Worm (Caenorhabditis elegans): ENCODE results near the gene paqr-1.

The paqr-1 gene

DNA sequence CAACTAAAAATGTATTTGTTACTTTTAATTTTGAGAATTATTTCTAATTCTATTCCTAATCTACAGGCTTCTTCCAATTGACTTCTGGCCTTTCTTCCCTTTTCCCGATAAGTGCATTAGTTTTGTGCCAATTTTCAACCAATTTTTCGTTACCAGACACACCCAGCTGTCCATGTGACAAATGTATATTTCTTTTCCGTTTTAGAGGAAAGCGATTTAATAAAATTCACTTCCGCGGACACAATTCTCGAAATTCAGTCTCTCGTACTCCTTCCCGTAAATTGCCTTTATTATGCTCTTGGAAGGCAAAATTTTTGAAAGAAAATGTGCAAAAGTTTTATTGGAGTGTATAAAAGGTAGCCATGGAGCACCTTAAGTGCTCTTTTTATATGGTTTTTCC is 12.3 kb downstream of the paqr-1 start:
- no peak for TF ChIP-seq tra-4 (tag; optimal IDR thresholded peaks at IDR 0.05)
- no peak for TF ChIP-seq ceh-36 (tag; optimal IDR thresholded peaks at IDR 0.05)
- TF ChIP-seq ama-1 (optimal IDR thresholded peaks at IDR 0.05) = no peak
- no peak for TF ChIP-seq tbx-37 (GFP tag; conservative IDR thresholded peaks at IDR 0.05)
- no peak for TF ChIP-seq F13C5.2 (tag; optimal IDR thresholded peaks at IDR 0.05)
- no peak for TF ChIP-seq scrt-1 (GFP tag; IDR thresholded peaks at IDR 0.05)
- no peak for TF ChIP-seq hmbx-1 (tag; optimal IDR thresholded peaks at IDR 0.05)
- TF ChIP-seq sea-1 (GFP tag; conservative IDR thresholded peaks at IDR 0.05) = no peak

DNA sequence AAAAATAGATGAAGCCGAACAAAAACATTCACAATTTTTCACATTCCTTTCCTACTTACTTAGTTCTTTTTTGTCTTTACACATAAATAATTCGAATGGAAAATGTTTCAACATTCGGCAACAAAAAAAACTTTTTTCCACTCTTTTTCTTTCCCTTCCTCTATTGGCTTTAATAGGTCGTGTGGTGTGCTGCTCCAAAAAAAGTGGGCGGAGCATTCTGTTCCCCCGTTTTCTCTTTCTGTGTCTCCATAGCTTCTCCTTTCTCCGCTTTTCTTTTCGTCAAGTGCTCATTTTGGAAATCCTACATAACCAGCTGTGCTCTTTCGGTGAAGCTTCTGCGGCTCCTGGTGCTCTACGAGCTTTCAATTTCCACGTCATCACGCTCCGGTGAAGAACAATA is 13.8 kb downstream of the paqr-1 start, which contains the start of gene C01G5.25:
C01G5.25 (plus strand) TSS at position 250 of the 400 bp plus-strand sequence.
- TF ChIP-seq scrt-1 (GFP tag; IDR thresholded peaks at IDR 0.05) (no peak), tbx-37 (GFP tag; conservative IDR thresholded peaks at IDR 0.05) (no peak), hnd-1 (tag; optimal IDR thresholded peaks at IDR 0.05) (no peak), aly-1 (tag; optimal IDR thresholded peaks at IDR 0.05) (no peak), tbx-11 (GFP tag; IDR thresholded peaks at IDR 0.05) (no peak), hmg-4 (GFP tag; optimal IDR thresholded peaks at IDR 0.05) (no peak), flt-1 (GFP tag; IDR thresholded peaks at IDR 0.05) (no peak), ceh-36 (tag; optimal IDR thresholded peaks at IDR 0.05) (no peak), hmbx-1 (tag; optimal IDR thresholded peaks at IDR 0.05) (no peak), ceh-13 (GFP tag; optimal IDR thresholded peaks at IDR 0.05) (no peak), F13C5.2 (tag; optimal IDR thresholded peaks at IDR 0.05) (no peak)

DNA sequence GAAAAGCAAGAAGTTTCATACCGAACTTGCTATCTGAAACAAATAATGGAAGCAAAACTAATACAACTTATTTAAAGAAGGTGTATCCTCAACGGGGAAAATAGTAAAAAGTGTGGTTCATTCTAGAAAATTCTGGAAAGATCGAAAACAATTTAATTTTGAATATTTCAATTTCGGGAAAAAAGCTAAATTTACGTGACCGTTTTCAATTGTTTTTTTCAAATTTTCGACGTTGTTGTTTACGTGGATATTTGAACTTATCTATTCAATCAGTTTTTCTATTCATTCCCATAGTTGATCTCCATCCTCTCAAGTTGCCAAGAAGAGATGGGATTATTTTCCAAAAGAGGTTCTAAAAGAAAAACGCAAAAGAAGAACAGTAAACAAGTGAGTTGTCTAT is 19.3 kb downstream of the paqr-1 start, which contains the start of gene C01G5.3:
C01G5.3 (plus strand) TSS at position 301 of the 400 bp plus-strand sequence.
- TF ChIP-seq ceh-13 (GFP tag; optimal IDR thresholded peaks at IDR 0.05) (no peak), flt-1 (GFP tag; IDR thresholded peaks at IDR 0.05) (no peak), scrt-1 (GFP tag; IDR thresholded peaks at IDR 0.05) (no peak), hmg-4 (GFP tag; optimal IDR thresholded peaks at IDR 0.05) (no peak), pes-1 (GFP tag; IDR thresholded peaks at IDR 0.05) (no peak), tbx-11 (GFP tag; IDR thresholded peaks at IDR 0.05) (no peak), aly-1 (tag; optimal IDR thresholded peaks at IDR 0.05) (no peak)

DNA sequence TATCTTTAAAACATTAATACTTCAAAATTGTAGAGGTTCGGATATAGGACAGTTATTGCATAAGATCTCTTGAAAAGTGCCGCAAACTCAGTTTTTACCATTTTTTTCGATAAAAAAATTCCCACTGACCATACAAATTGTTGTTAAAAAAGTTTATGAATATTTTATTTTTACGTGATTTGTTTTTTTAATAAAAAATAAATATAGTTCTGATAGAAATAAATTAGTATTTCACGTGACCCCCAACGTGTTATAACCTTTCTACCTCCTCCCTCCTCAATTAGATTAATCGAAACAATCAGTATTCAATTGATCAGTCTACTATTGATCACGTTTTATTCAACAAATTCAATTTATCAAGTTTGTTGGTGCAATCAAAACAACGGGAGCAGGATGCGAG is 23.8 kb downstream of the paqr-1 start, which contains the start of gene C01G5.4:
C01G5.4 (plus strand) TSS at position 301 of the 400 bp plus-strand sequence.
- TF ChIP-seq ceh-36 (tag; optimal IDR thresholded peaks at IDR 0.05) (no peak), flt-1 (GFP tag; IDR thresholded peaks at IDR 0.05) (no peak)

DNA sequence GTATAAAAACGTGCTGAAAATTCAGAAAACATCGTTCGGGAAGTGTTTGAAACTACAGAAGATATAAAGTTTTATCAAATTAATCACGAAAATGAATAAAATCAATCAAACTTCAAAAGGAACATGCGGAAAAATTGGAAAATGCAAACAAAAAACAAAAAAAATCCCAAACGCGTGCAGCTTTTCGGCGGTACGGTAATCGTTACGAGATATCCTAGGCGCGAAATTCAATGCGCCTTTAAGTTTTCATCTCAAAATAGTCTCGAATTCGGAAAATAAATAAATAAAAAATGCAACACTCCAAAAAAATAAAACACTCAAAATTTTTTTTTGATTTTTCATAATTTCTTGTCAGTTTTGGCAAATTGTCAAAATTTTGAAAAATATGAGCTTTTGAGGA is 25.4 kb downstream of the paqr-1 start:
- TF ChIP-seq sea-1 (GFP tag; conservative IDR thresholded peaks at IDR 0.05) (no peak), pes-1 (GFP tag; IDR thresholded peaks at IDR 0.05) (no peak), aly-1 (tag; optimal IDR thresholded peaks at IDR 0.05) (no peak), scrt-1 (GFP tag; IDR thresholded peaks at IDR 0.05) (no peak), flt-1 (GFP tag; IDR thresholded peaks at IDR 0.05) (no peak), ceh-13 (GFP tag; optimal IDR thresholded peaks at IDR 0.05) (no peak), tbx-11 (GFP tag; IDR thresholded peaks at IDR 0.05) (no peak), B0310.2 (tag; optimal IDR thresholded peaks at IDR 0.05) (no peak), hmbx-1 (tag; optimal IDR thresholded peaks at IDR 0.05) (no peak), tbx-37 (GFP tag; conservative IDR thresholded peaks at IDR 0.05) (no peak), ceh-36 (tag; optimal IDR thresholded peaks at IDR 0.05) (no peak), F13C5.2 (tag; optimal IDR thresholded peaks at IDR 0.05) (no peak), ama-1 (optimal IDR thresholded peaks at IDR 0.05) (no peak), tra-4 (tag; optimal IDR thresholded peaks at IDR 0.05) (no peak), hmg-4 (GFP tag; optimal IDR thresholded peaks at IDR 0.05) (no peak), hnd-1 (tag; optimal IDR thresholded peaks at IDR 0.05) (no peak), ets-7 (tag; optimal IDR thresholded peaks at IDR 0.05) (no peak)

DNA sequence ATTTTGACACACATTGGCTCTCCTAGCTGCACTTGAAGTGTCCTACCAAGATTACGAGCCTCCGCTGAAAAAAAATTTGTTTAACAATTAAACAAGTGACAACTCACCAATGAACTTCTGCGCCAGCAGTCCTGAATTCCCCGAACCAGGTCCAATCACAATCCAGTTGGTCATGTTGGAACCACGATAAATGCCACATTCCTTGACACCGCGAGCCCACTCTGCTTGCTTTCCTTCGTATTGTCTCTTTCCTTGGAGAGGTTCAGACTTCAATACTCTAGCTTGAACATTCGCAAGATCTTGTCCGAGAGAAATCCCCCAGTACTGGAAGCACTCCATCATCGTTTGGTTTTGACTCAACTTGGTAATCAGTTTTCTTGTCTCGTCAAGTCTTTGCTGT is 27.0 kb downstream of the paqr-1 start:
- no peak for TF ChIP-seq aly-1 (tag; optimal IDR thresholded peaks at IDR 0.05)
- TF ChIP-seq scrt-1 (GFP tag; IDR thresholded peaks at IDR 0.05) = no peak
- no peak for TF ChIP-seq F13C5.2 (tag; optimal IDR thresholded peaks at IDR 0.05)
- TF ChIP-seq tbx-11 (GFP tag; IDR thresholded peaks at IDR 0.05) = no peak
- TF ChIP-seq flt-1 (GFP tag; IDR thresholded peaks at IDR 0.05) = no peak
- no peak for TF ChIP-seq sea-1 (GFP tag; conservative IDR thresholded peaks at IDR 0.05)
- no peak for TF ChIP-seq ceh-36 (tag; optimal IDR thresholded peaks at IDR 0.05)
- TF ChIP-seq ama-1 (optimal IDR thresholded peaks at IDR 0.05) = no peak
- no peak for TF ChIP-seq ets-7 (tag; optimal IDR thresholded peaks at IDR 0.05)
- no peak for TF ChIP-seq hmbx-1 (tag; optimal IDR thresholded peaks at IDR 0.05)
- TF ChIP-seq tra-4 (tag; optimal IDR thresholded peaks at IDR 0.05) = no peak
- no peak for TF ChIP-seq hmg-4 (GFP tag; optimal IDR thresholded peaks at IDR 0.05)
- no peak for TF ChIP-seq tbx-37 (GFP tag; conservative IDR thresholded peaks at IDR 0.05)
- no peak for TF ChIP-seq hnd-1 (tag; optimal IDR thresholded peaks at IDR 0.05)
- no peak for TF ChIP-seq ceh-13 (GFP tag; optimal IDR thresholded peaks at IDR 0.05)
- no peak for TF ChIP-seq pes-1 (GFP tag; IDR thresholded peaks at IDR 0.05)
- TF ChIP-seq B0310.2 (tag; optimal IDR thresholded peaks at IDR 0.05) = no peak

DNA sequence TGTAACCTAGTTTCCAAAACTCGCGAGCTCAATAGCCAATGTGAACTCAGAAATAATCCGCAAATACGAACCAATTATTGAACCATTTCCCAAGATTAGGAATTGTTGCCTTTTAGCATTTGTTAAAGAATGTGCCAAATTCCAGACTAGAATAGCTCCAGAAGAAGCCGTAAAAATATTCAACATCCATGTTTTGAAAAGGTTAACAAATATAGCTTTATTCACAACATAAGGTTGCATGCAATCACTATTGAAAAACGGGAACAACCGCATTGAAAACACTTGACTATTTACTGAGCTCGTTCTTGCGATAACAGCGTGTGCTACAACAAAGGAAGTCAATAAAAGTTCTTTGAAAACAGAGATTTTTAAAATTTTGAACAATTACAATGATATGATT is 28.7 kb downstream of the paqr-1 start:
- no peak for TF ChIP-seq pes-1 (GFP tag; IDR thresholded peaks at IDR 0.05)

DNA sequence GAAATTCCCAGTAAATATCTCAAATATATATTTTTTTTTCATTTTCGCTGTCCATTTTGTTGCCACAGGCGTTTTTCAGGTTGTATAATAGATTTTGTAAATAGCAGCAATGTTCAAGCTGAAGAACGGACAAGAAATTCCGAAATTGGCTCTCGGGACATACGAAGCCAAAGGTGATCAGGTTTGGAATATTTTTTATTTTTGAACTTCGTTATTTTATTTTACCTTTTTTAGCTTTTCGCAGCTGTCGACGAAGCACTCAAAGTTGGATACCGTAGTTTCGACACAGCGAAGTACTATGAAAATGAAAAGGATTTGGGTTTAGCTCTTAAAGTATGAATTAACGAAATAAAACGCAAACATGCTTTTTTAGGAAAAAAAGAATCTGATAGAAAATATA is 30.7 kb downstream of the paqr-1 start, which contains the start of gene C01G5.5:
C01G5.5 (plus strand) TSS at position 80 of the 400 bp plus-strand sequence.
- TF ChIP-seq ceh-36 (tag; optimal IDR thresholded peaks at IDR 0.05) = no peak
- no peak for TF ChIP-seq sea-1 (GFP tag; conservative IDR thresholded peaks at IDR 0.05)
- no peak for TF ChIP-seq tbx-37 (GFP tag; conservative IDR thresholded peaks at IDR 0.05)
- no peak for TF ChIP-seq flt-1 (GFP tag; IDR thresholded peaks at IDR 0.05)
- no peak for TF ChIP-seq F13C5.2 (tag; optimal IDR thresholded peaks at IDR 0.05)
- TF ChIP-seq ets-7 (tag; optimal IDR thresholded peaks at IDR 0.05) = no peak
- no peak for TF ChIP-seq B0310.2 (tag; optimal IDR thresholded peaks at IDR 0.05)
- TF ChIP-seq scrt-1 (GFP tag; IDR thresholded peaks at IDR 0.05) = no peak
- TF ChIP-seq hnd-1 (tag; optimal IDR thresholded peaks at IDR 0.05) = no peak
- no peak for TF ChIP-seq tbx-11 (GFP tag; IDR thresholded peaks at IDR 0.05)
- TF ChIP-seq ama-1 (optimal IDR thresholded peaks at IDR 0.05) = no peak
- no peak for TF ChIP-seq pes-1 (GFP tag; IDR thresholded peaks at IDR 0.05)
- TF ChIP-seq aly-1 (tag; optimal IDR thresholded peaks at IDR 0.05) = no peak
